Worm (Caenorhabditis elegans): ENCODE data around the gene K07E3.1.

K07E3.1 gene

ce11 chrX:8078899-8079298, 31.3 kb upstream of the K07E3.1 start (continued):
- TF ChIP-seq dmd-6 (GFP tag; IDR thresholded peaks at IDR 0.05) (0 out of 2 replicates have a peak, but pooled peaks have one; percentile 21), R02D3.7 (tag; optimal IDR thresholded peaks at IDR 0.05) (no peak), nhr-111 (GFP tag; optimal IDR thresholded peaks at IDR 0.05) (no peak)

- TF ChIP-seq daf-8 (GFP tag; IDR thresholded peaks at IDR 0.05) (no peak), dmd-6 (GFP tag; IDR thresholded peaks at IDR 0.05) (no peak), aha-1 (tag) (peak; percentile 92), nhr-6 (tag; optimal IDR thresholded peaks at IDR 0.05) (no peak)
Measured at ce11 chrX:8082703-8083102, 27.5 kb upstream of the K07E3.1 start.

ce11 chrX:8083330-8083729, 26.9 kb upstream of the K07E3.1 start:
- TF ChIP-seq lin-38 (GFP tag; IDR thresholded peaks at IDR 0.05) (no peak), daf-16 (GFP tag; optimal IDR thresholded peaks at IDR 0.05) (no peak), daf-16 (tag; optimal IDR thresholded peaks at IDR 0.05) (peak; percentile 54), php-3 (GFP tag; IDR thresholded peaks at IDR 0.05) (peak; percentile 74), nhr-11 (tag; optimal IDR thresholded peaks at IDR 0.05) (no peak), zip-2 (tag; optimal IDR thresholded peaks at IDR 0.05) (peak; percentile 20)

ce11 chrX:8083919-8084318, 26.3 kb upstream of the K07E3.1 start, which contains the start of gene K07E3.4:
Gene K07E3.4 (minus strand): TSS chrX:8084018.
- TF ChIP-seq nhr-25 (tag; optimal IDR thresholded peaks at IDR 0.05; ENCODE audit: borderline replicate concordance, insufficient read depth) (peak; percentile 66), sdz-12 (GFP tag; optimal IDR thresholded peaks at IDR 0.05) (no peak), spr-1 (tag; optimal IDR thresholded peaks at IDR 0.05) (peak; percentile 22), hif-1 (tag; optimal IDR thresholded peaks at IDR 0.05) (peak in 1 of 2 experiments; percentile 55), lim-7 (GFP tag; IDR thresholded peaks at IDR 0.05) (no peak), zag-1 (tag; optimal IDR thresholded peaks at IDR 0.05) (no peak), nhr-6 (tag; optimal IDR thresholded peaks at IDR 0.05) (no peak), nhr-237 (tag; optimal IDR thresholded peaks at IDR 0.05) (no peak), mxl-3 (GFP tag; optimal IDR thresholded peaks at IDR 0.05) (peak; percentile 78), zfp-2 (tag; optimal IDR thresholded peaks at IDR 0.05) (no peak), unc-62 (GFP tag; optimal IDR thresholded peaks at IDR 0.05 in 1 of 2) (peak in 1 of 2 experiments; percentile 77), unc-62 (tag; optimal IDR thresholded peaks at IDR 0.05) (no peak), F10B5.3 (tag; optimal IDR thresholded peaks at IDR 0.05) (no peak), cey-2 (tag; optimal IDR thresholded peaks at IDR 0.05; ENCODE audit: borderline replicate concordance, insufficient read depth) (no peak), pqm-1 (tag; optimal IDR thresholded peaks at IDR 0.05) (peak; percentile 42), Y48G9A.11 (GFP tag; IDR thresholded peaks at IDR 0.05) (no peak), ama-1 (optimal IDR thresholded peaks at IDR 0.05) (peak; percentile 5), F49E8.2 (tag; optimal IDR thresholded peaks at IDR 0.05; ENCODE audit: borderline replicate concordance) (no peak), madf-9 (GFP tag; conservative IDR thresholded peaks at IDR 0.05) (no peak), nhr-11 (tag; optimal IDR thresholded peaks at IDR 0.05) (peak; percentile 6), zip-2 (tag; optimal IDR thresholded peaks at IDR 0.05) (no peak), T26A8.4 (GFP tag; IDR thresholded peaks at IDR 0.05) (no peak), dmd-6 (GFP tag; IDR thresholded peaks at IDR 0.05) (peak; percentile 70), rbr-2 (tag; optimal IDR thresholded peaks at IDR 0.05) (peak; percentile 22), lir-3 (tag; optimal IDR thresholded peaks at IDR 0.05) (no peak), ctbp-1 (GFP tag; IDR thresholded peaks at IDR 0.05) (no peak), Y75B8A.6 (GFP tag; IDR thresholded peaks at IDR 0.05) (no peak), ZK546.5 (tag; optimal IDR thresholded peaks at IDR 0.05) (no peak), hlh-30 (tag; optimal IDR thresholded peaks at IDR 0.05; ENCODE audit: insufficient read depth) (peak; percentile 95), nhr-28 (tag; optimal IDR thresholded peaks at IDR 0.05) (peak; percentile 85), ces-1 (GFP tag; optimal IDR thresholded peaks at IDR 0.05) (no peak), daf-16 (GFP tag; optimal IDR thresholded peaks at IDR 0.05) (no peak), daf-16 (tag; optimal IDR thresholded peaks at IDR 0.05) (peak; percentile 86), skn-1 (tag; optimal IDR thresholded peaks at IDR 0.05) (no peak), F37D6.2 (tag; optimal IDR thresholded peaks at IDR 0.05) (no peak), lin-39 (tag; optimal IDR thresholded peaks at IDR 0.05) (no peak), mdt-29 (GFP tag; IDR thresholded peaks at IDR 0.05) (no peak), Y5F2A.4 (GFP tag; optimal IDR thresholded peaks at IDR 0.05) (no peak), arid-1 (GFP tag; conservative IDR thresholded peaks at IDR 0.05) (no peak)
